Worm (Caenorhabditis elegans) whole organism, young adult: ENCODE measurements around the gene cuc-1.

Experiments used
- ceh-40 ChIP-seq: fragments of 200-800 bp; sonication (Bioruptor generic); IDR thresholded peaks from 2 replicates; pipeline ENCODE4 v1.3.6; 2022; ENCODE audit warnings: missing genetic modification characterization, missing compliant biosample characterization
- ceh-91 ChIP-seq: fragments of 200-800 bp; sonication (Bioruptor generic); IDR thresholded peaks from 2 replicates; pipeline ENCODE4 v1.3.6; 2022; ENCODE audit warnings: missing genetic modification reagents, missing genetic modification characterization, missing compliant biosample characterization

- no peak for TF ChIP-seq ceh-40 (GFP tag; lab: Robert Waterston, UW)
- no peak for TF ChIP-seq ceh-91 (GFP tag; lab: Robert Waterston, UW)
Measured at ce11 chrIII:7894724-7895123, 33.9 kb upstream of the cuc-1 start, which contains the start of gene ZK688.4.
